Worm (Caenorhabditis elegans): ENCODE results near the gene tbcb-1.

The tbcb-1 gene

DNA sequence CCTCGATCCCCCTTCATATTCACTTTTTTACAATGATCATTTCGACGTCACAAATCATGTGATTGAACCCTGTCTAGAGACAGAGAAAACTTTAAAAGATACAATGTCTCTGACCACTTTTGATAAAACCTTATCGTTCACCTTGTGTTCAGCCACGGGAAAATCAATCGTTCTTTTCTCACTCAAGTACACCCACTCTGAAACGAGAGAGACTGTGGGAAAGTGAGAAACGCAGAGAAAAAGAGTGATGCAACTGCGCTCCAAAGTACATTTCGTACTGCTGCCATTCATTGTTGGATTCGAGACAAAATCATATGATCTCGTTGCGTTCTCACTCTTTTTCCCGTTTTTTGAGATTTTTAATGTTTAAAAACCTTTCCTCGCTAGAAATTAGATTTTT, 26.7 kb upstream of the tbcb-1 start:
- TF ChIP-seq hnd-1 (tag; optimal IDR thresholded peaks at IDR 0.05) (no peak), hmg-4 (GFP tag; optimal IDR thresholded peaks at IDR 0.05) (no peak), tbx-11 (GFP tag; IDR thresholded peaks at IDR 0.05) (no peak), ceh-36 (tag; optimal IDR thresholded peaks at IDR 0.05) (no peak), B0310.2 (tag; optimal IDR thresholded peaks at IDR 0.05) (no peak), pes-1 (GFP tag; IDR thresholded peaks at IDR 0.05) (no peak), scrt-1 (GFP tag; IDR thresholded peaks at IDR 0.05) (no peak), ama-1 (optimal IDR thresholded peaks at IDR 0.05) (no peak), ets-7 (tag; optimal IDR thresholded peaks at IDR 0.05) (no peak)

- no peak for TF ChIP-seq hnd-1 (tag; optimal IDR thresholded peaks at IDR 0.05)
- no peak for TF ChIP-seq ets-7 (tag; optimal IDR thresholded peaks at IDR 0.05)
- no peak for TF ChIP-seq ceh-36 (tag; optimal IDR thresholded peaks at IDR 0.05)
- no peak for TF ChIP-seq tra-4 (tag; optimal IDR thresholded peaks at IDR 0.05)
- TF ChIP-seq ama-1 (optimal IDR thresholded peaks at IDR 0.05): no peak
- no peak for TF ChIP-seq F13C5.2 (tag; optimal IDR thresholded peaks at IDR 0.05)
- no peak for TF ChIP-seq sea-1 (GFP tag; conservative IDR thresholded peaks at IDR 0.05)
- TF ChIP-seq pes-1 (GFP tag; IDR thresholded peaks at IDR 0.05): no peak
- no peak for TF ChIP-seq aly-1 (tag; optimal IDR thresholded peaks at IDR 0.05)
- TF ChIP-seq hmg-4 (GFP tag; optimal IDR thresholded peaks at IDR 0.05): no peak
- no peak for TF ChIP-seq B0310.2 (tag; optimal IDR thresholded peaks at IDR 0.05)
- no peak for TF ChIP-seq flt-1 (GFP tag; IDR thresholded peaks at IDR 0.05)
- TF ChIP-seq tbx-11 (GFP tag; IDR thresholded peaks at IDR 0.05): no peak
These were observed 26.1 kb upstream of the tbcb-1 start, which contains the start of gene slrp-1 for ce11 chrV:13565781-13566180. Gene slrp-1 (plus strand): TSS chrV:13565863.

- TF ChIP-seq B0310.2 (tag; optimal IDR thresholded peaks at IDR 0.05): no peak
- no peak for TF ChIP-seq aly-1 (tag; optimal IDR thresholded peaks at IDR 0.05)
- TF ChIP-seq ceh-13 (GFP tag; optimal IDR thresholded peaks at IDR 0.05): no peak
- TF ChIP-seq tbx-11 (GFP tag; IDR thresholded peaks at IDR 0.05): no peak
These were observed 25.0 kb upstream of the tbcb-1 start for ce11 chrV:13566967-13567366.

DNA sequence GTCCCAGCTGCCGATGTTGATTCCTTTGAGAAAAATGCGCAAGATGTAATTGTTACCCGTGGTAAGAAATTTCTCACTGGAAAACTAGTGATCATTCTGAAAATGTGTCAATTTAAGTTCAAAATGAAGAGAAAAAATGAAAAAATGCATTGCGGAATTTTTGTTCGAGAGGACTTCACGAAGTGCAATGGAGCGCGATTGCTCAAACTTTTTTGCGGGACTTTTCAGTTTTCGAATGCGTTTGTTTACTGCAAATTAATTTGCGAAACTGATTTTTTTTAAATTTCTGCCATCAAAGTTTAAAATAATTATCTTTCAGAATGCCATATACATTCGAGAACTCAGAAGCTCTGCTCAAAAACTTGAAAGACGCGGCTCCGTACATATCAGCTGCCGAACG, 23.4 kb upstream of the tbcb-1 start, which contains the start of the genes nuaf-1 and bir-2:
nuaf-1 (minus strand) TSS at position 98 of the 400 bp plus-strand sequence.
bir-2 (plus strand) TSS at position 318 of the 400 bp plus-strand sequence.
- no peak for TF ChIP-seq ama-1 (optimal IDR thresholded peaks at IDR 0.05)
- TF ChIP-seq hmbx-1 (tag; optimal IDR thresholded peaks at IDR 0.05): no peak
- no peak for TF ChIP-seq ceh-36 (tag; optimal IDR thresholded peaks at IDR 0.05)
- TF ChIP-seq tbx-11 (GFP tag; IDR thresholded peaks at IDR 0.05): no peak
- TF ChIP-seq sea-1 (GFP tag; conservative IDR thresholded peaks at IDR 0.05): no peak
- TF ChIP-seq ceh-13 (GFP tag; optimal IDR thresholded peaks at IDR 0.05): no peak
- TF ChIP-seq hnd-1 (tag; optimal IDR thresholded peaks at IDR 0.05): no peak
- no peak for TF ChIP-seq F13C5.2 (tag; optimal IDR thresholded peaks at IDR 0.05)
- TF ChIP-seq ets-7 (tag; optimal IDR thresholded peaks at IDR 0.05): no peak
- no peak for TF ChIP-seq tra-4 (tag; optimal IDR thresholded peaks at IDR 0.05)

DNA sequence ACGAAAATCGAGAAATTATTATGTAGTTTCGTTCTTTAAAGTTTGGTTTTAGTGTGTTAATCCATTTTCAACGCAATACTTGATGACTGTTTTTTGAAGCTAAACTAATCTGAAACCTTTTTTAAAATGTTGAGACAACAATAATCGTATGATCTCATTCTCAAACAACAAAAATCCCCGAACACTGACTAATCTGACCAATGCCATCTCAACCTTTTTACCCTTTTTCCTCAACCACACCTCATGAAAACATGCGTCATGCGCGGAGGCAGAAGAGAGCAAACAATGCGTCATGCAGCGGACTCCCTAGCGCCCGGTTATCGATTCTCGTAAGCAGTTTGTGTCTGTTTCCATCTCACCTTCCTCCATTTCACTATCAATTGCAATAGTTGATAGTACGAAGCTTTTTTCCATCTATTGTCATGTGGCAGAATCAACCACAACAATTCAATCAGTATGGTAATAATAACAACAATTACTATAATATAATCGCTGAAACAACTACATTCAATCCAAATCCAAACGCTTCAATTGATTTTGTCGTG, 20.1 kb upstream of the tbcb-1 start, which contains the start of gene C50B8.4:
C50B8.4 (plus strand) TSS at position 299 of the 545 bp plus-strand sequence.
- TF ChIP-seq tra-4 (tag; optimal IDR thresholded peaks at IDR 0.05) (no peak), scrt-1 (GFP tag; IDR thresholded peaks at IDR 0.05) (no peak), ceh-36 (tag; optimal IDR thresholded peaks at IDR 0.05) (no peak), F13C5.2 (tag; optimal IDR thresholded peaks at IDR 0.05) (no peak), tbx-11 (GFP tag; IDR thresholded peaks at IDR 0.05) (no peak), hnd-1 (tag; optimal IDR thresholded peaks at IDR 0.05) (no peak)

DNA sequence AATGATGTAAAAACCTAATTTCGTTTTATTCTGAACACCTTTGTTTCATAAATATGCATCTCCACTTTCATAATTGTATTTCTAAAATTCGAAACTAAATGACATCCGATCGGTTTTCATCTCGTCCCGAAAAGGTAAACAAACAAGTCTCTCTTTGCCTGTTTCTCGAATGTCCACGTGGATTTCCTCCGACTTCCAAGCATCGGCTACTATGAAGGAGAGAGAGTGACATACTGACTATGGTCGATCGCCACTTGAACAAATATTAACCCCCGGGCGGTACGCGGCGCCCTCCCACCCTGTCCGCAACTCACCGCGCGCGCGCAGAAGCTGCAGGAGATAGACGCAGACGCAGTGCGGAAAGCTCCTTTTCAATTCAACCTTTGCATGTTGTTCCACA, 16.1 kb upstream of the tbcb-1 start:
- no peak for TF ChIP-seq ceh-13 (GFP tag; optimal IDR thresholded peaks at IDR 0.05)
- TF ChIP-seq hmg-4 (GFP tag; optimal IDR thresholded peaks at IDR 0.05): no peak
- no peak for TF ChIP-seq ama-1 (optimal IDR thresholded peaks at IDR 0.05)
- TF ChIP-seq F13C5.2 (tag; optimal IDR thresholded peaks at IDR 0.05): no peak
- TF ChIP-seq flt-1 (GFP tag; IDR thresholded peaks at IDR 0.05): no peak
- TF ChIP-seq sea-1 (GFP tag; conservative IDR thresholded peaks at IDR 0.05): no peak
- no peak for TF ChIP-seq hmbx-1 (tag; optimal IDR thresholded peaks at IDR 0.05)
- no peak for TF ChIP-seq ets-7 (tag; optimal IDR thresholded peaks at IDR 0.05)
- TF ChIP-seq aly-1 (tag; optimal IDR thresholded peaks at IDR 0.05): no peak
- TF ChIP-seq tbx-11 (GFP tag; IDR thresholded peaks at IDR 0.05): no peak
- no peak for TF ChIP-seq B0310.2 (tag; optimal IDR thresholded peaks at IDR 0.05)
- TF ChIP-seq ceh-36 (tag; optimal IDR thresholded peaks at IDR 0.05): no peak
- no peak for TF ChIP-seq hnd-1 (tag; optimal IDR thresholded peaks at IDR 0.05)
- TF ChIP-seq tbx-37 (GFP tag; conservative IDR thresholded peaks at IDR 0.05): no peak
- TF ChIP-seq pes-1 (GFP tag; IDR thresholded peaks at IDR 0.05): no peak
- no peak for TF ChIP-seq scrt-1 (GFP tag; IDR thresholded peaks at IDR 0.05)
- TF ChIP-seq tra-4 (tag; optimal IDR thresholded peaks at IDR 0.05): no peak

- TF ChIP-seq hmg-4 (GFP tag; optimal IDR thresholded peaks at IDR 0.05) (no peak), flt-1 (GFP tag; IDR thresholded peaks at IDR 0.05) (no peak), hnd-1 (tag; optimal IDR thresholded peaks at IDR 0.05) (no peak), B0310.2 (tag; optimal IDR thresholded peaks at IDR 0.05) (no peak), tra-4 (tag; optimal IDR thresholded peaks at IDR 0.05) (no peak), F13C5.2 (tag; optimal IDR thresholded peaks at IDR 0.05) (no peak), ceh-36 (tag; optimal IDR thresholded peaks at IDR 0.05) (no peak), tbx-37 (GFP tag; conservative IDR thresholded peaks at IDR 0.05) (no peak), pes-1 (GFP tag; IDR thresholded peaks at IDR 0.05) (no peak), ama-1 (optimal IDR thresholded peaks at IDR 0.05) (no peak)
These were observed 15.1 kb upstream of the tbcb-1 start for ce11 chrV:13576828-13577227.

ce11 chrV:13577463-13577862, 14.5 kb upstream of the tbcb-1 start:
- TF ChIP-seq ceh-13 (GFP tag; optimal IDR thresholded peaks at IDR 0.05): no peak
- TF ChIP-seq B0310.2 (tag; optimal IDR thresholded peaks at IDR 0.05): no peak
- no peak for TF ChIP-seq tra-4 (tag; optimal IDR thresholded peaks at IDR 0.05)
- no peak for TF ChIP-seq tbx-37 (GFP tag; conservative IDR thresholded peaks at IDR 0.05)
- TF ChIP-seq scrt-1 (GFP tag; IDR thresholded peaks at IDR 0.05): no peak
- no peak for TF ChIP-seq pes-1 (GFP tag; IDR thresholded peaks at IDR 0.05)
- no peak for TF ChIP-seq sea-1 (GFP tag; conservative IDR thresholded peaks at IDR 0.05)
- no peak for TF ChIP-seq flt-1 (GFP tag; IDR thresholded peaks at IDR 0.05)

Measured in whole organism, early embryonic.